Worm (Caenorhabditis elegans) whole organism, L4/young adult: ENCODE data around the gene EEED8.14.

ENCODE experiments used
- W03F9.2 ChIP-seq: fragments of 150-350 bp; optimal IDR thresholded peaks from 2 replicates; lab custom pipeline; 2014; ENCODE audit warnings: missing biosample characterization, missing genetic modification characterization
- dao-5 ChIP-seq: sonication (generic microtip); optimal IDR thresholded peaks from 2 replicates; lab custom pipeline; 2016; ENCODE audit warnings: missing genotype, missing genetic modification characterization, moderate library complexity, missing compliant biosample characterization
- him-1 ChIP-seq: sonication (generic microtip); optimal IDR thresholded peaks from 2 replicates; lab custom pipeline; 2016; ENCODE audit warnings: missing genotype, missing genetic modification reagents, missing genetic modification characterization, missing compliant biosample characterization

The EEED8.14 gene

DNA sequence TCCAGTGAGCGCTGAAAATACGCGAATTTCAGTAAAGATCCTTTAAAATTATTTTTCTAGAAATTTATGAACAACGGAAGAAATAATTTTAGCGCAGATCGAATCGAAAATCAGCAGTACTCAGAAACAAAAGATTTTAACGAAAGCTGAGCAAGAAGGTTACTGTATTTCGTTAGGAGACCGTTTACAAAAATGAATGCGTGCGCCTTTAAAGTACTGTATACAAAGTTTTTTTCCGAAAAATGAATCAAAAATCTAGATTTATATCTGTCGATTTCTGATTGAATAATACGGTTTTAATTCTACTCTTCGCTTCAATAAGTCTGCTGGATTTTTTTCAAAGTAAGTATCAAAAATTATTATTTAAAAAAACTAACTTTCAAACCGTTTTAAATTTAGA, at the start of gene EEED8.14, which contains the start of gene EEED8.3:
Gene EEED8.14, minus strand, starts transcription at position 13 of the 400 bp plus-strand sequence.
Gene EEED8.3, plus strand, starts transcription at position 237 of the 400 bp plus-strand sequence.
- TF ChIP-seq him-1 (tag; lab: Kevin White, UChicago): no peak
- no peak for TF ChIP-seq W03F9.2
- no peak for TF ChIP-seq dao-5 (tag; lab: Kevin White, UChicago)

DNA sequence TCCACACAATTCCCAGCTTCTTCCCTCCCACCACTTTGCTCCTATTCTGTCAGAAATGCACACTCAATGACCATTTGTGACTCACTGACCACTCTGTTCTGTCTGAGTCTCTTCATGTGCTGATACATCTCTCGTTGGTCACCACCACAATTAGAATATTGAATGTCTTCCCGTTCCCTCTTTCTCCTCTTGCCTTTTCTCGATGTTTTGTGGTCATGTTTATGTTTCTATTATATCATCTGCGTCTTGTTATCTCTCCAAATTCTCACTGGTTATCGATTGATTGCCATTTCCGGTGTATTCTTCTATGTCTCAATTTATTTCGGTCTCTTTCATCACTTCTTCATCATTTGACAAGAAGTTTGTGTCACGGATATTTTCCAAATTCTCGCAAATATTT, 47.1 kb upstream of the EEED8.14 start:
- no peak for TF ChIP-seq W03F9.2
- no peak for TF ChIP-seq dao-5 (tag; lab: Kevin White, UChicago)
- no peak for TF ChIP-seq him-1 (tag; lab: Kevin White, UChicago)

DNA sequence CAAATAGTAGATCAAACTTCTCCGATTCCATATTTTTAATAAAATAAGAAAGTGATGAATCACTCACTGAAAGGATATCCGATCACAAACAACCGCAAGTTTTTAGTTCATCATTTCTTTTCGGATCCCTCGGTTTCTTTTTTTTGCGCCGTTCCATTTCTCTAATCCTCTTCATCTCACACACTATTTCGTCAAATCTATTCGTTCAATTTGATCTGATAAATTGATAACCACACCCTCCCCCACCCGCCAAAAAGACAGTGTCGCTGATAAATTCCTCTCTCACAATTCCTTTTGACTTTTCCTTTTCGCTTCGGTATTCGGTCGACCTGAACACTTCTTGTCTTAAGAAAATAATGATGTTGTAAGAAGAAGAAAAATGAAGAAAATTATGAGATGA, 45.7 kb upstream of the EEED8.14 start:
- TF ChIP-seq dao-5 (tag; lab: Kevin White, UChicago) (no peak), him-1 (tag; lab: Kevin White, UChicago) (no peak), W03F9.2 (no peak)

DNA sequence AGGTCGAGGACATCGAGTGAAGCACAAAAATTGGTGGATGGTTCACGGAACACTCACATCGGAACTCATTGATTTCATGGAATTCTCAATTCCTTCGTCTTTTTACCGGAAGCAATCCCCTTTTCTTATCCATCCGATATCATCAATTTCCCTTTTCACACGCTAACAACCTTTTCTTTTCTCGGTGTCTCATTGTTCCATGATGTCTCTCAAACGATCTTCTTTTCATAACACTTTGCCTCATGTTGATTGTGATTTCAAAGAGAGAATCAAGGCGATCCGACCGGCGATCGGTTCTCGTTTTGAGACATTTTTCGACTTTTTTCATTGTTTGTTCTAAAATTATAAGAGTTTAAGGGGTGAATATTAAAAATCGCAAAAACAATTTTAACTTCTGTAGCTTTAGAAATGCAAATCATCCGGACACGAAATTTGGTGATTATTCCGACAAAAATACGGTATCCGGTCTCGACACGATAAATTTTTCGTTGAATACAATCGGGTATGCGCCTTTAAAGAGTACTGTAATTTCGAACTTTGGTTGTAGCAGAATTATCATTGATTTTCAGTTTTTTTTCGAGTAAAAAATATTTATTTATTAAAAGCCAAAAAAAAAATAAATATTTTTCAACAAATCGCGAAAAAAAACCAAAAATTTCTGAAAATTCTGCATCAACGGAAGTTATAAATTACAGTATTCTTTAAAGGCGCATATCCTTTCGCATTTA, 45.0 kb upstream of the EEED8.14 start:
- no peak for TF ChIP-seq W03F9.2
- no peak for TF ChIP-seq him-1 (tag; lab: Kevin White, UChicago)
- no peak for TF ChIP-seq dao-5 (tag; lab: Kevin White, UChicago)

DNA sequence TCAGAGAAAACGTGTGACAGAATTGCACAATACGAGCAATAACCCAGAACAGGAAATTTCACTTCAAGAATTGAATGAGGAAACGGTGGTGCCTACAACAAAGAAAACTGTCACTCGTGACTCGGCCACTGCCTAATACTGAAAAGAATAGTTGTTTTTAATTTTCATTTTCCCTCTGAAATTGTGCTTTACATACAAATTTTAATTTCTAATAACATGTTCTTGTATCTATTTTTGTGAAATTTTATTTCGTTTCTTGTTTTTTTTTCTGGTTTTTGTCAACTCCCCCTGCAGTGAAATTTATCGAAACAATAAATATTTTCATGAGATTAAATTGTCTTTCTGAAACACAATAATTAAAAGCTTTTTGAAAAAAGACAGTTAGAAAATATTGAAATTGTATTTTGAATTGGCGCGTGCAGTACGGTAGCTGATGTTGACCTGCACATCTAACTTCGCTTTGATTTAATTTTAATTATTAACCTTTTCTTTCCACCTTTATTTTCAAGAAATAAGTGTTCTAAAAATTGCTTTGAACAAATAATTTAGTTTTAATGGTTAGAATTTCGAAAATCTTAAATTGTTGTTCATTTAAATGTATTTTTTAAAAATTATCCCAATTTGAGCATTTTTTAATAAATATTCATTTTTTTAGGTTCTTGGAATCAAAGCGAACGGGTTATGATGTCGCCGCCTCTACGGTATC, 42.0 kb upstream of the EEED8.14 start, which contains the start of gene daz-1:
Gene daz-1, plus strand, starts transcription at position 656 of the 706 bp plus-strand sequence.
- no peak for TF ChIP-seq him-1 (tag; lab: Kevin White, UChicago)

DNA sequence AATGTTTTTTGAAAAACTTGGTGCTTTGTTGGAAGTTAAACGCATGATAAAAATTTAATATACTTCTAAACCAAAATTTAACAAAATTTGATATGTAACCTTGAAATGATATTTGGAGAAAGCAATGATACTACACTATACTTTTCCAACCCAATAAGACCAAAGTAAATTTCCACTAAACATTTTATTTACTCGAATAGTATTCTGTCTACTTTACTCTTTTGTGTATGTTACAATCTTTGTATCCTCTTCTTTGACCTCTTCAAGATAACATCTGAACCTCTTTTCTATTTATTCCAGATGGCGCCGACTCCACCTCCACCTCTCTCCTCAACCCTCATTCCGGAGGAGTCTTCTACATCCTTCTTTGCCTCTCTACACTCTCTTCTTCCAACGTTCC, 39.7 kb upstream of the EEED8.14 start, which contains the start of gene dhs-5:
Gene dhs-5, plus strand, starts transcription at position 301 of the 400 bp plus-strand sequence.
- TF ChIP-seq dao-5 (tag; lab: Kevin White, UChicago) (no peak), W03F9.2 (no peak), him-1 (tag; lab: Kevin White, UChicago) (no peak)

DNA sequence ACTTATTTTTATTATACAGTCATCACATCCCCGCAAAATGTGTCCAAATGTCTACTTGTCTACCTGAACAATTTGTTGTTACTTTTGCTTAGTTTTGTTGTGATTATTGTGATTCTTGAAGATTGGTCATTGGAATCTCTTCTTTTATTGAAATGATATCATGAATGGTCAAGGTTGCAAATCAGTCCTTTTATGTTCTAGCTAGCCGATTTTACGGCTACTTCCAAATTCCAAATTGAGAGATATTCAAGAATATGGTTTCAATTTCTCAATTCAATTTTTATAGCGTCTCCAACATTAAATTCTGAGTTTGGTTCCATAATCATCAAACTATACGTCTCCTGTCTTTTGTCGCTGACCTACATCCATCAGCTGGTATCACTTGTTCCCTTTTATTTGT, 37.4 kb upstream of the EEED8.14 start:
- TF ChIP-seq dao-5 (tag; lab: Kevin White, UChicago) (no peak), him-1 (tag; lab: Kevin White, UChicago) (no peak), W03F9.2 (no peak)

DNA sequence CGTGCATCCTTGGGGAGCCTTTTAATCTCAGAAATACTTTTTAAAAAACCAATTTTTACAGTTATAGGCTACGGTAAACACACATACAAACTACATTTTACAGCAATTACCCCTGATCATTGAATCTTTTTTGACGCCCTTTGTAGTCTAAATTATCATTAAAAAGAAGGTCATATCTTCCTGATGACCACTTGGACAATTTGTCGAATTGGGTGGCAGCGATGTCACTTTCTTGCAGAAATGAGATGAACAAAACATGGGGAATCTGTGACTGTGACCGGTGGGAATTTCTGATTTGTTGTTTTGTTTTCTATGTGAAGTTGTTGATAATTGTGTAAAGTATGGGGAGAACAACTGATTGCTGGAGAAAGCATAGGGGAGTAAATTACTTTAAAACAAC, 35.8 kb upstream of the EEED8.14 start:
- TF ChIP-seq dao-5 (tag; lab: Kevin White, UChicago): no peak
- no peak for TF ChIP-seq W03F9.2
- no peak for TF ChIP-seq him-1 (tag; lab: Kevin White, UChicago)

DNA sequence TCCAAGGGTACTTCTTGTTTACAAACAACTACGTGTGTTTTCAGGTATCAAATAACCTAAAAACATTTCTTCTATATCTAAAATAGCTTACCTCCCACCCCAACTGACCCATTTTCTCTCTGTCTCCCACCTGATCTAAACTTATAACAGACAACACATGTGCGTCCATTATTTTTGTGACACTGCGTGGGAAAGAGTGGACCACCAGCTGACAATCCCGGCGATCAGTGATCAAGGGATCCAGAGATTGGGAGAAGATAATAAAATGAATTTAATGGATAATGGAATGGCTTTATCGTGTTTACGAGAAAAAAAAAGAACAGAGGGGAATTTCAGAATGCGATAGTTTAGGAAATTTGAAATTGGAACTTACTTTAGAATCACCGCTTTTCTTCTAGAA, 35.4 kb upstream of the EEED8.14 start:
- TF ChIP-seq W03F9.2: no peak
- TF ChIP-seq dao-5 (tag; lab: Kevin White, UChicago): no peak
- TF ChIP-seq him-1 (tag; lab: Kevin White, UChicago): no peak

DNA sequence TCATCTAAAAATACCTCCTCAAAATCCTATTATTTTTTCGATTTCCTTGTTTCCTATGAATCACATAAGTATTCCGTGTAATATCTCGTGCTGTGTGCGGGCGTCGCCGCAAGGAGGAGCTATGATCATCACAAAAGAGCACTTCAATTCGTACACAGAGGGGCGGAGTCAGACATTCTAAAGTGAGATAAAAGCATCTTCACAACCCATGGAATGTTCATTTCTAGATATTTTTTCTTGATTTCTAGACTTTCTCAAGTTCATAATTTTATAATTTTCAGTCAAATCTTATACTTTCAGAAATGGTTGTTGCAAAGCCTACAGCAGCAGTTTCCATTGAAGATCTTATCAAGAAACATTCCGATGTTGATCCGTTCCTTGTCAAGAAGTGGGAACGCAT, 33.5 kb upstream of the EEED8.14 start, which contains the start of gene cex-1:
Gene cex-1, plus strand, starts transcription at position 301 of the 400 bp plus-strand sequence.
- TF ChIP-seq dao-5 (tag; lab: Kevin White, UChicago) (no peak), him-1 (tag; lab: Kevin White, UChicago) (no peak), W03F9.2 (no peak)

DNA sequence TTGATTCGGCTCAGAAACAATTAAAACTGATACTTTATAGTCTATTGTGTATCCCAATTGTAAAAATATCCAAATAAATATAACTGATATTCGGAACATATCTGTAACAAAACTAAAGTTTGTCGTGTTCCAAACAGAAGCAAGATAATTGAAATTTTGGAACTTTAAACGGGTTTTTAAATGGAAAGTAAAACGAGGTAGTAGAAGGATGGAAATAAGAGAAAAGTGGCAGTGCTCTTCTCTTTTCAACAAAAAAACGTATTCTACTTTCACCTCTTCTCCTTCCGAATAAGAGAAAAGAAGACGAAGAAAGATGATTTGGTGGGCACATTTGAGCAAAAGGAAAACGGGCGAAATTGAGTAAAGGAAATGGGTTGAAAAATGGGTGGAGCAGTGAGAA, 32.7 kb upstream of the EEED8.14 start, which contains the start of gene nmr-1:
Gene nmr-1, minus strand, starts transcription at position 101 of the 400 bp plus-strand sequence.
- TF ChIP-seq dao-5 (tag; lab: Kevin White, UChicago) (no peak), W03F9.2 (no peak), him-1 (tag; lab: Kevin White, UChicago) (no peak)

DNA sequence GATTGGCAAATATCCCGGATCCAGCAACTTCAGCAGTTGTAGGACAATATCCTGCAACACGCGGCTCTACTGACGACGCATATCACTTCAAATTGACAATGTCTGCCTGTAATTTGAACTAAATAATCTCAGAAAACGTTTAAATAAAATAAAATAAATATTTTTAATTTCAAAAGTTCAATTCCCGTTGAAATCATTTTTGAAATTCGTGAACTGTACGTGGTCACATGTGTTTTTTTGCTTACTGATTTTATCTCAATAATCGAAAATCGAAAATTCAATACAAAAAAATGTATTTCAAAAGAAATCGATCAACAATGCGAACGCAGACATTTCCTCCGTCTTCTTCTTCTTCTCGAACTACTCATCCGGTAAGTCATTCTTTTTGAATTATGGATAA, 23.7 kb upstream of the EEED8.14 start, which contains the start of gene F07F6.1:
Gene F07F6.1, plus strand, starts transcription at position 301 of the 400 bp plus-strand sequence.
- TF ChIP-seq W03F9.2 (no peak), him-1 (tag; lab: Kevin White, UChicago) (no peak), dao-5 (tag; lab: Kevin White, UChicago) (no peak)

DNA sequence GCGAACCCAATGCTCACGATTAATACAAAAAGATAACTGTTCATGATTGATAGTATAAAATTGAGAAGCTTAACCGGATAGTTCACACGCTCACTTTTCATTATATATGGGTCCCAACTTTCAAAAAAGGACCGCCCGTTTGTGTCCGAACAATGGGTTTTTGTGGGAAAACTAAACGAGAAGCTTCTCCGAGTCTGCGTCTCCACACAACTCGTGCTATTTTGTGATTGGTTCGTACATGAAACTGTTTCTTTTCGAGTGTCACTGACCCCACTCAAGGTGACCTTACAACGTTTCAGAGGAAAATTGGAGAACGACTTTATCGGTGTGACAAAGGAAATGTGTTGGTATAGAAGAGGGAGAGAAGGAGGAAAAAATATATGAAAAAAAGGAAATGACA, 23.0 kb upstream of the EEED8.14 start, which contains the start of gene dct-5:
Gene dct-5, minus strand, starts transcription at position 101 of the 400 bp plus-strand sequence.
- no peak for TF ChIP-seq him-1 (tag; lab: Kevin White, UChicago)
- no peak for TF ChIP-seq W03F9.2
- no peak for TF ChIP-seq dao-5 (tag; lab: Kevin White, UChicago)

DNA sequence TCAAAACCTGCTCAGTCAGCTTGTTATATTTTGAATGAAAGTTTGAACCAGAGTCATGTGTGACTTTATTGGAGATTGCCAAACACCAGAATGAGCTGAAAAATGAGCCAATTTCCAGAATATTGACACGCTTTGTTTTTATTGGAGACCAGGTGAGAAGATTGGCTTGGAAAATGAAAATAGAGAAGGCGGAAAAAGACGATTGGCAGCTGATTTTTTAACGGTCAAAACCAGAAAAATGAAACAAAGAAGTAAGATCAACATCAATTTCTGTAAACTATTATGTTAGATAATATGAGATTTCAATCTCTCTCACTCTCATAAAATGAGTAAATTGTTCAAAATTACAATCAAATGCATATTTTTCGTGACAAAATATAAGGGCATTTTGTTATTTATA, 19.2 kb upstream of the EEED8.14 start, which contains the start of gene srx-114:
Gene srx-114, minus strand, starts transcription at position 101 of the 400 bp plus-strand sequence.
- TF ChIP-seq dao-5 (tag; lab: Kevin White, UChicago): no peak
- no peak for TF ChIP-seq W03F9.2
- no peak for TF ChIP-seq him-1 (tag; lab: Kevin White, UChicago)
